Fruit fly (Drosophila melanogaster) whole organism, embryonic: Measurements from ENCODE around the gene CecA1.
A peak's percentile ranks its signal among the peaks of the same experiment; 100 is the strongest.

Experiments
- Abd-B ChIP-seq: fragments of 200-800 bp; sonication (Bioruptor generic); optimal IDR thresholded peaks from 2 replicates; lab custom pipeline; 2018; ENCODE audit warnings: missing biosample characterization, mild to moderate bottlenecking, missing genetic modification characterization, moderate library complexity
- Antp ChIP-seq: fragments of 200-800 bp; sonication (Bioruptor generic); optimal IDR thresholded peaks from 3 replicates; lab custom pipeline; 2016; ENCODE audit warnings: missing biosample characterization, missing genetic modification characterization
- CG10431 ChIP-seq: fragments of 200-800 bp; sonication (Bioruptor generic); optimal IDR thresholded peaks from 3 replicates; lab custom pipeline; 2018; ENCODE audit warnings: missing biosample characterization, mild to moderate bottlenecking, missing genetic modification characterization
- CG12769 ChIP-seq: fragments of 200-800 bp; sonication (Bioruptor generic); optimal IDR thresholded peaks from 2 replicates; lab custom pipeline; 2019; ENCODE audit warnings: missing biosample characterization, mild to moderate bottlenecking, missing genetic modification characterization, moderate library complexity
- CG14860 ChIP-seq: fragments of 200-800 bp; sonication (Bioruptor generic); IDR thresholded peaks from 3 replicates; pipeline ENCODE4 v1.3.6; 2022; ENCODE audit warnings: missing biosample characterization, missing genetic modification characterization; ENCODE audit not compliant: partially characterized antibody
- CG1603 ChIP-seq: fragments of 200-800 bp; sonication (Bioruptor generic); optimal IDR thresholded peaks from 2 replicates; lab custom pipeline; 2019; ENCODE audit warnings: missing biosample characterization, mild to moderate bottlenecking, missing genetic modification characterization, moderate library complexity
- CG16815 ChIP-seq: fragments of 200-800 bp; sonication (Bioruptor generic); optimal IDR thresholded peaks from 3 replicates; lab custom pipeline; 2017; ENCODE audit warnings: missing biosample characterization, mild to moderate bottlenecking, missing genetic modification characterization
- CG17328 ChIP-seq: fragments of 200-800 bp; sonication (Bioruptor generic); IDR thresholded peaks from 2 replicates; pipeline ENCODE4 v1.3.6; 2022; ENCODE audit warnings: missing biosample characterization, missing genetic modification characterization
- CG3065 ChIP-seq: fragments of 200-800 bp; sonication (Bioruptor generic); optimal IDR thresholded peaks from 2 replicates; lab custom pipeline; 2016; ENCODE audit warnings: missing biosample characterization, missing genetic modification characterization
- CG31224 ChIP-seq: fragments of 200-800 bp; sonication (Bioruptor generic); IDR thresholded peaks from 2 replicates; pipeline ENCODE4 v1.3.6; 2022; ENCODE audit warnings: missing biosample characterization, missing genetic modification characterization
- CG3995 ChIP-seq: fragments of 200-800 bp; sonication (Bioruptor generic); optimal IDR thresholded peaks from 3 replicates; lab custom pipeline; 2016; ENCODE audit warnings: missing biosample characterization, missing genetic modification characterization
- CG4730 ChIP-seq: fragments of 200-800 bp; sonication (Bioruptor generic); IDR thresholded peaks from 2 replicates; pipeline ENCODE4 v1.3.6; 2022; ENCODE audit warnings: missing biosample characterization, missing genetic modification characterization
- CG7372 ChIP-seq: fragments of 200-800 bp; sonication (Bioruptor generic); IDR thresholded peaks from 2 replicates; pipeline ENCODE4 v1.3.6; 2022; ENCODE audit warnings: missing biosample characterization, missing genetic modification characterization
- CG7556 ChIP-seq: fragments of 200-800 bp; sonication (Bioruptor generic); optimal IDR thresholded peaks from 2 replicates; lab custom pipeline; 2017; ENCODE audit warnings: missing biosample characterization, mild to moderate bottlenecking, missing genetic modification characterization
- CG7745 ChIP-seq: fragments of 200-800 bp; sonication (Bioruptor generic); optimal IDR thresholded peaks from 2 replicates; lab custom pipeline; 2018; ENCODE audit warnings: missing biosample characterization, mild to moderate bottlenecking, missing genetic modification characterization, moderate library complexity
- CG8924 ChIP-seq: fragments of 200-800 bp; optimal IDR thresholded peaks from 3 replicates; lab custom pipeline; 2019; ENCODE audit warnings: missing biosample characterization, mild to moderate bottlenecking, missing genetic modification characterization, moderate library complexity
- Doc3 ChIP-seq: fragments of 200-800 bp; sonication (Bioruptor generic); IDR thresholded peaks from 3 replicates; pipeline ENCODE4 v1.3.6; 2022; ENCODE audit warnings: missing biosample characterization, missing genetic modification characterization; ENCODE audit not compliant: partially characterized antibody
- Drgx ChIP-seq: fragments of 200-800 bp; sonication (Bioruptor generic); IDR thresholded peaks from 2 replicates; pipeline ENCODE4 v1.3.6; 2022; ENCODE audit warnings: missing biosample characterization, missing genetic modification characterization
- HLH3B ChIP-seq: fragments of 200-800 bp; sonication (Bioruptor generic); IDR thresholded peaks from 2 replicates; pipeline ENCODE4 v1.3.6; 2022; ENCODE audit warnings: missing biosample characterization, missing genetic modification characterization
- Hand ChIP-seq: fragments of 200-800 bp; sonication (Bioruptor generic); optimal IDR thresholded peaks from 2 replicates; lab custom pipeline; 2017; ENCODE audit warnings: mild to moderate bottlenecking, missing biosample characterization, missing genetic modification reagents, missing genetic modification characterization
- HmgD ChIP-seq: fragments of 200-800 bp; sonication (Bioruptor generic); optimal IDR thresholded peaks from 3 replicates; lab custom pipeline; 2016; ENCODE audit warnings: missing biosample characterization, missing genetic modification characterization
- Lpt ChIP-seq: fragments of >200 bp; optimal IDR thresholded peaks from 2 replicates; lab custom pipeline; 2018; ENCODE audit warnings: missing biosample characterization, missing genetic modification characterization
- Med ChIP-seq: fragments of 200-800 bp; sonication (Bioruptor generic); peaks from one replicate; lab custom pipeline; 2016; ENCODE audit warnings: missing biosample characterization, missing genetic modification characterization, mild to moderate bottlenecking, inconsistent platforms, moderate library complexity
- Mrtf ChIP-seq: fragments of 200-800 bp; sonication (Bioruptor generic); IDR thresholded peaks from 3 replicates; pipeline ENCODE4 v1.3.6; 2022; ENCODE audit warnings: missing biosample characterization, missing genetic modification characterization
- Nf-YC ChIP-seq: fragments of 200-800 bp; optimal IDR thresholded peaks from 3 replicates; lab custom pipeline; 2019; ENCODE audit warnings: missing biosample characterization, mild to moderate bottlenecking, missing genetic modification characterization, moderate library complexity
- PHDP ChIP-seq: fragments of 200-800 bp; sonication (Bioruptor generic); optimal IDR thresholded peaks from 3 replicates; lab custom pipeline; 2018; ENCODE audit warnings: missing biosample characterization, mild to moderate bottlenecking, missing genetic modification characterization, moderate library complexity
- Stat92E ChIP-seq, 3 experiments: fragments of >200 bp in 2 of 3; fragments of 200-800 bp in 1 of 3; sonication (Bioruptor generic) in 1 of 3; optimal IDR thresholded peaks; 2 replicates each; lab custom pipeline; 2017 to 2019; ENCODE audit warnings: missing biosample characterization in 3 of 3, missing genetic modification characterization in 3 of 3, mild to moderate bottlenecking in 1 of 3, moderate library complexity in 1 of 3
- Taf1 ChIP-seq: fragments of 200-800 bp; sonication (Bioruptor generic); IDR thresholded peaks from 2 replicates; pipeline ENCODE4 v1.3.6; 2022; ENCODE audit warnings: missing biosample characterization, missing genetic modification characterization
- Tbp ChIP-seq: fragments of >200 bp; optimal IDR thresholded peaks from 2 replicates; lab custom pipeline; 2018; ENCODE audit warnings: missing biosample characterization, missing genetic modification characterization
- aop ChIP-seq: fragments of 200-800 bp; sonication (Bioruptor generic); IDR thresholded peaks from 2 replicates; pipeline ENCODE4 v1.3.6; 2022; ENCODE audit warnings: missing biosample characterization, missing genetic modification characterization
- ap ChIP-seq: fragments of 200-800 bp; sonication (Bioruptor generic); IDR thresholded peaks from 2 replicates; pipeline ENCODE4 v1.3.6; 2022; ENCODE audit warnings: missing biosample characterization, missing genetic modification characterization
- ato ChIP-seq: fragments of 200-800 bp; sonication (Bioruptor generic); IDR thresholded peaks from 2 replicates; pipeline ENCODE4 v1.3.6; 2022; ENCODE audit warnings: missing biosample characterization, missing genetic modification characterization; ENCODE audit not compliant: partially characterized antibody
- chm ChIP-seq: fragments of 200-800 bp; sonication (Bioruptor generic); IDR thresholded peaks from 2 replicates; pipeline ENCODE4 v1.3.6; 2022; ENCODE audit warnings: missing biosample characterization, missing genetic modification characterization
- crol ChIP-seq: fragments of 200-800 bp; sonication (Bioruptor generic); IDR thresholded peaks from 2 replicates; pipeline ENCODE4 v1.3.6; 2022; ENCODE audit warnings: missing biosample characterization, missing genetic modification characterization
- crp ChIP-seq, 2 experiments: fragments of 200-800 bp; sonication (Bioruptor generic); optimal IDR thresholded peaks; 2 replicates in 1 of 2; 3 replicates in 1 of 2; lab custom pipeline; 2017; ENCODE audit warnings: missing biosample characterization in 2 of 2, missing genetic modification characterization in 2 of 2, mild to moderate bottlenecking in 1 of 2, moderate library complexity in 1 of 2
- dpn ChIP-seq, 2 experiments: fragments of 200-800 bp; sonication (Bioruptor generic); optimal IDR thresholded peaks; 3 replicates each; lab custom pipeline; 2016; ENCODE audit warnings: missing biosample characterization in 2 of 2, missing genetic modification characterization in 2 of 2
- eyg ChIP-seq: fragments of 200-800 bp; sonication (Bioruptor generic); optimal IDR thresholded peaks from 3 replicates; lab custom pipeline; 2016; ENCODE audit warnings: missing biosample characterization, missing genetic modification characterization
- odd ChIP-seq: fragments of 200-800 bp; sonication (Bioruptor generic); optimal IDR thresholded peaks from 2 replicates; lab custom pipeline; 2017; ENCODE audit warnings: missing biosample characterization, mild to moderate bottlenecking, missing genetic modification characterization
- pfk ChIP-seq: fragments of 200-800 bp; sonication (Bioruptor generic); optimal IDR thresholded peaks from 2 replicates; lab custom pipeline; 2018; ENCODE audit warnings: missing biosample characterization, mild to moderate bottlenecking, missing genetic modification characterization, moderate library complexity
- pum ChIP-seq: fragments of 200-800 bp; sonication (Bioruptor generic); optimal IDR thresholded peaks from 2 replicates; lab custom pipeline; 2016; ENCODE audit warnings: missing biosample characterization, missing genetic modification characterization
- ranshi ChIP-seq: fragments of 200-800 bp; sonication (Bioruptor generic); IDR thresholded peaks from 2 replicates; pipeline ENCODE4 v1.3.6; 2022; ENCODE audit warnings: missing biosample characterization, missing genetic modification characterization
- sens ChIP-seq: fragments of 200-800 bp; sonication (Bioruptor generic); peaks from one replicate; lab custom pipeline; 2016; ENCODE audit warnings: missing biosample characterization, missing genetic modification characterization
- sob ChIP-seq: fragments of 200-800 bp; sonication (Bioruptor generic); IDR thresholded peaks from 2 replicates; pipeline ENCODE4 v1.3.6; 2022; ENCODE audit warnings: missing biosample characterization, missing genetic modification characterization
- sug ChIP-seq: fragments of 200-800 bp; optimal IDR thresholded peaks from 2 replicates; lab custom pipeline; 2019; ENCODE audit warnings: missing biosample characterization, mild to moderate bottlenecking, missing genetic modification characterization, moderate library complexity
- tin ChIP-seq: fragments of 200-800 bp; sonication (Bioruptor generic); optimal IDR thresholded peaks from 3 replicates; lab custom pipeline; 2016; ENCODE audit warnings: missing biosample characterization, missing genetic modification characterization
- tll ChIP-seq, 2 experiments: fragments of 200-800 bp in 1 of 2; fragments of >200 bp in 1 of 2; sonication (Bioruptor generic) in 1 of 2; optimal IDR thresholded peaks; 2 replicates each; lab custom pipeline; 2017 to 2019; ENCODE audit warnings: missing biosample characterization in 2 of 2, missing genetic modification characterization in 2 of 2, mild to moderate bottlenecking in 1 of 2, moderate library complexity in 1 of 2
- trh ChIP-seq: fragments of 200-800 bp; sonication (Bioruptor generic); optimal IDR thresholded peaks from 2 replicates; lab custom pipeline; 2016; ENCODE audit warnings: missing biosample characterization, missing genetic modification characterization
- zf30C ChIP-seq: fragments of 200-800 bp; sonication (Bioruptor generic); optimal IDR thresholded peaks from 3 replicates; lab custom pipeline; 2018; ENCODE audit warnings: missing biosample characterization, mild to moderate bottlenecking, missing genetic modification characterization

The CecA1 gene

DNA sequence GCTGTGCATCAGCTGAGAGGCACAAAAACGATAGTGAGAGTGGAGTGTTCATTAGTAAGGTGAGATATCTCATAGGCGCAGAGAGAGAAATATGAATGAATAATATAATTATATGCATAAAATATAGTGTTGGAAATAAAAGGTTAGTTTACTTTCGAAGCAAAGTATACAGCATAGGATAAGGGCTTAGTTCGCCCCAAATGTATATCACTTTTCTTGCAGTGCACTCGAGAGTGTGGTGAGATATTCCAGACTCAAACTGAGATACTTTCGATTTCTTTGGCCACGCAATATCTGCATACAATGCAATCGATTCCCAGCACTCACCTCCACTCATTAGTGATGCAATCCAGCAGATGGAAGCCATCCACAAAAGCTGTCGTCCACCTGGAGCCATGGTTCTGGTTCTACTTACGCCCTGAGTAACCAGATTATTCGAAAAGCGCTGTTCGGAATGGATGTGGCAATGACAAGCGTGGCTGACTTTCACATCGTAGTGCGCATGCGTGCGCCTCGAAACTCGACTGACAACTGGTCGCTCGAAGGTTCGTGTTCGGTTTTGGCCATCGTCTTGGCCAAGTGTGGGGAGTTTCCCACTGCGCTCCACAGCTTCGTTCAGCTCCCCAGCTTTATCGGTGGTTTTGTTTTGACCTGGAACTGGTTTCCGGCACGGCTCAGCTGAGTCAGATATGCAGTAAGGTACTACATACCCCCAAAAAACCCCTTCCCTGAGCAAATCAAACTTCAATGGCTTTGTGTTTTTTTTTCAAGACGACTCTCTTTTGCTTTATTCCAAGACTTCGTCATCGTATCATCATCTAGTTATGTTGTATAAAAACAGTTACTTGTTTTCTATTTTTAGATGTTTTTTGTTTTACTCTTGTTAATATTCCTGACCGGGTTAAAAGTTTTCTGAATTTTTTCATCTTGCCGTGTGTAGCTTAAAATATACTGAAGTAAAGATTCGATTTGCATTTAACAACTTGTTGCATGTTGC, 39.7 kb upstream of the CecA1 start, which contains the start of gene Rsod (continued):
- TF ChIP-seq pfk (no peak), CG7372 (GFP tag; lab: Robert Waterston, UW) (peak; percentile 62), CG17328 (GFP tag; lab: Robert Waterston, UW) (peak; percentile 78), CG12769 (tag; lab: Kevin White, UChicago) (peak; percentile 65), sens (GFP tag; lab: Kevin White, UChicago) (peak; percentile 89), aop (GFP tag; lab: Robert Waterston, UW) (peak; percentile 45; the same call in 1 of the 2 replicates), crol (GFP tag; lab: Robert Waterston, UW) (no peak), Tbp (GFP tag; lab: Kevin White, UChicago) (no peak), ap (GFP tag; lab: Robert Waterston, UW) (peak; percentile 54), CG7745 (no peak), sob (GFP tag; lab: Robert Waterston, UW) (peak; percentile 29; the same call in 1 of the 2 replicates), CG31224 (peak; percentile 28; the same call in 1 of the 2 replicates), Taf1 (GFP tag; lab: Robert Waterston, UW) (peak; percentile 61), Hand (GFP tag; lab: Kevin White, UChicago) (no peak), Stat92E (GFP tag; optimal IDR thresholded peaks at IDR 0.05; lab: Kevin White, UChicago) (peak in 1 of 3 experiments; percentile 73), odd (GFP tag; lab: Kevin White, UChicago) (no peak), crp (GFP tag; optimal IDR thresholded peaks at IDR 0.05; lab: Kevin White, UChicago) (peak in 1 of 2 experiments; percentile 25), pum (GFP tag; lab: Kevin White, UChicago) (no peak), ato (GFP tag; lab: Robert Waterston, UW) (no peak), zf30C (GFP tag; lab: Kevin White, UChicago) (no peak), CG1603 (peak; percentile 64), Lpt (GFP tag; lab: Kevin White, UChicago) (no peak), tin (GFP tag; lab: Kevin White, UChicago) (peak; percentile 46), dpn (GFP tag; optimal IDR thresholded peaks at IDR 0.05; lab: Kevin White, UChicago) (peak in 1 of 2 experiments; percentile 61), Nf-YC (tag; lab: Kevin White, UChicago) (no peak), Med (peak; percentile 68), trh (GFP tag; lab: Kevin White, UChicago) (no peak), PHDP (tag; lab: Kevin White, UChicago) (peak; percentile 52), HmgD (GFP tag; lab: Kevin White, UChicago) (no peak), CG7556 (GFP tag; lab: Kevin White, UChicago) (peak; percentile 15), CG10431 (GFP tag; lab: Kevin White, UChicago) (peak; percentile 27), Abd-B (GFP tag; lab: Kevin White, UChicago) (peak; percentile 28), Antp (GFP tag; lab: Kevin White, UChicago) (no peak), CG4730 (GFP tag; lab: Robert Waterston, UW) (peak; percentile 76), CG8924 (tag; lab: Kevin White, UChicago) (peak; percentile 33), Doc3 (GFP tag; lab: Robert Waterston, UW) (no peak), eyg (no peak), Drgx (GFP tag; lab: Robert Waterston, UW) (peak; percentile 93), HLH3B (GFP tag; lab: Robert Waterston, UW) (peak; percentile 80), sug (tag; lab: Kevin White, UChicago) (no peak), CG16815 (GFP tag; lab: Kevin White, UChicago) (peak; percentile 9), tll (GFP tag; optimal IDR thresholded peaks at IDR 0.05; lab: Kevin White, UChicago) (no peak), Mrtf (peak; percentile 74), CG14860 (GFP tag; lab: Robert Waterston, UW) (no peak), chm (GFP tag; lab: Robert Waterston, UW) (peak; percentile 42; the same call in 1 of the 2 replicates), CG3995 (GFP tag; lab: Kevin White, UChicago) (no peak), ranshi (GFP tag; lab: Robert Waterston, UW) (peak; percentile 76), CG3065 (no peak)
